Worm (Caenorhabditis elegans) whole organism, mixed stage, embryonic: ENCODE data around the gene smim-14.

Experiments used
- blmp-1 ChIP-seq: fragments of 150-350 bp; optimal IDR thresholded peaks from 2 replicates; lab custom pipeline; 2014; ENCODE audit warnings: missing biosample characterization, missing genetic modification characterization
- ces-1 ChIP-seq: fragments of 150-350 bp; optimal IDR thresholded peaks from 2 replicates; lab custom pipeline; 2014; ENCODE audit warnings: missing biosample characterization, missing genetic modification reagents, missing genetic modification characterization

DNA sequence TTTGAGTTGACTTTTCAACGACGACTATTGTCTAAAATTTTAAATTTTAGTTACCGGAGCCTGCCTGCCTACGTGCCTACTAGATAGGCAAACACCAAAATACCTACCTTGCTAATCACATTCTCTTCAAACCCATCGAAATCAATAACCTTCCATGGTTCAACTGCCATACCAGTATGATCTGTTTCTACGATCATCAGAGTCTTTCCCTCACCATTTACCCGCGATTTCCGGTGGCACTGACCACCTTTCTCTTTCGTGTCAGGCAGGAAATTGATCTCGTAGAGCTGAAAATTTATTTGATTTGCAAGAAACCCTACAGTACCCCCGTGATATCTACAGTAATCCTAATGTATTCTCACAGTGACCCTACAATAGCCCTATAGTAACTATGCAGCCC lies 15.4 kb upstream of the smim-14 start:
- TF ChIP-seq blmp-1 (tag; lab: Kevin White, UChicago), result no peak
- TF ChIP-seq ces-1 (GFP tag; lab: Kevin White, UChicago), result no peak
